Worm (Caenorhabditis elegans) whole organism, L3 larva: ENCODE measurements around the gene ZK1067.4.

ENCODE experiments used
- ama-1 ChIP-seq: fragments of 150-350 bp; optimal IDR thresholded peaks from 2 replicates; lab custom pipeline; 2018
- ceh-28 ChIP-seq: fragments of 150-350 bp; optimal IDR thresholded peaks from 2 replicates; lab custom pipeline; 2014; ENCODE audit warnings: missing biosample characterization, missing genetic modification reagents, missing genetic modification characterization
- egl-27 ChIP-seq: sonication (generic microtip); optimal IDR thresholded peaks from 4 replicates; lab custom pipeline; 2017; ENCODE audit warnings: missing biosample characterization, missing genetic modification reagents, missing genetic modification characterization
- fos-1 ChIP-seq: fragments of 150-350 bp; optimal IDR thresholded peaks from 2 replicates; lab custom pipeline; 2014; ENCODE audit warnings: missing biosample characterization, missing genetic modification characterization
- nhr-11 ChIP-seq: fragments of 150-350 bp; optimal IDR thresholded peaks from 2 replicates; lab custom pipeline; 2014; ENCODE audit warnings: missing biosample characterization, missing genetic modification characterization
- nhr-25 ChIP-seq: sonication (generic microtip); optimal IDR thresholded peaks from 2 replicates; lab custom pipeline; 2017; ENCODE audit warnings: missing biosample characterization, missing genetic modification characterization
- nhr-43 ChIP-seq: sonication (generic microtip); optimal IDR thresholded peaks from 2 replicates; lab custom pipeline; 2016; ENCODE audit warnings: mild to moderate bottlenecking, missing genetic modification characterization, missing compliant biosample characterization; ENCODE audit not compliant: poor library complexity, severe bottlenecking
- nhr-67 ChIP-seq: fragments of 150-350 bp; optimal IDR thresholded peaks from 2 replicates; lab custom pipeline; 2014; ENCODE audit warnings: missing biosample characterization, missing genetic modification characterization
- pha-4 ChIP-seq: fragments of 150-350 bp; optimal IDR thresholded peaks from 2 replicates; lab custom pipeline; 2014; ENCODE audit warnings: missing biosample characterization, missing genetic modification reagents, missing genetic modification characterization
- skn-1 ChIP-seq: fragments of 150-350 bp; optimal IDR thresholded peaks from 2 replicates; lab custom pipeline; 2014; ENCODE audit warnings: missing biosample characterization, missing genetic modification characterization
- unc-39 ChIP-seq: sonication (generic microtip); optimal IDR thresholded peaks from 4 replicates; lab custom pipeline; 2017; ENCODE audit warnings: missing biosample characterization, missing genetic modification characterization
- unc-62 ChIP-seq: fragments of 150-350 bp; sonication (generic microtip); optimal IDR thresholded peaks from 4 replicates; lab custom pipeline; 2014; ENCODE audit warnings: missing biosample characterization, missing genetic modification reagents, missing genetic modification characterization
- zag-1 ChIP-seq: fragments of 150-350 bp; optimal IDR thresholded peaks from 2 replicates; lab custom pipeline; 2014; ENCODE audit warnings: missing biosample characterization, missing genetic modification characterization
- ztf-4 ChIP-seq: fragments of 150-350 bp; optimal IDR thresholded peaks from 2 replicates; lab custom pipeline; 2014; ENCODE audit warnings: missing biosample characterization, missing genetic modification characterization

DNA sequence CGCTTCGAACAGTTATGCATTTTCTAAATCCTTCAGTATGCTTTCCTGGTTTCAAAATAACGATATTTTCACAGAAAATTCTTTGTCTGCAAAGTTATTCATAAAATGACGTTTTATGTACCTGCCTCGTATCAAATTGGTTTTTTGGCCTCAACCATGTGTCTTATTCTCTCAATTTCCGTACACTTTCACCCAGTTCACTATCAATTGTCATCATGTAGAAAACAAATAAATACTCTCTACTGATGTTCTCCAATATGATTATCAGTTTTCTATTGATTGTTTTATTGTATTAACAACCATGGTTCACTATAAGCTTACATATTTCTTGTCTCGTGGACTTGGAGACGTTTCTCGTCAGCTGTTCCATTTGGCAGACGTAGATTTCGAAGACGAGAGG is 21.1 kb downstream of the ZK1067.4 start, which contains the start of gene gst-13:
- TF ChIP-seq ztf-4 (no peak), nhr-43 (no peak), fos-1 (tag; lab: Kevin White, UChicago) (no peak), nhr-11 (no peak), unc-39 (tag; lab: Kevin White, UChicago) (no peak), zag-1 (no peak), nhr-25 (tag; lab: Kevin White, UChicago) (no peak), ceh-28 (peak; percentile 1), egl-27 (tag; lab: Kevin White, UChicago) (no peak), unc-62 (GFP tag; lab: Kevin White, UChicago) (no peak), skn-1 (tag; lab: Kevin White, UChicago) (peak; percentile 82), ama-1 (lab: Kevin White, UChicago) (no peak), pha-4 (tag; lab: Kevin White, UChicago) (peak; percentile 64), nhr-67 (tag; lab: Kevin White, UChicago) (no peak)
